Worm (Caenorhabditis elegans) whole organism, L4 larva: ENCODE results near the gene cdc-25.3.

Experiments
- D1046.2 ChIP-seq: fragments of 200-800 bp; sonication (Bioruptor generic); IDR thresholded peaks from 2 replicates; pipeline ENCODE4 v1.3.6; 2022; ENCODE audit warnings: missing genetic modification characterization, missing compliant biosample characterization
- F26F4.8 ChIP-seq: fragments of 200-800 bp; sonication (Bioruptor generic); conservative IDR thresholded peaks from 2 replicates; pipeline ENCODE4 v1.3.6; 2022; ENCODE audit warnings: missing genetic modification characterization, missing compliant biosample characterization
- daf-12 ChIP-seq: fragments of 150-350 bp; optimal IDR thresholded peaks from 2 replicates; lab custom pipeline; 2014; ENCODE audit warnings: missing biosample characterization, missing genetic modification reagents, missing genetic modification characterization
- duxl-1 ChIP-seq: sonication (generic microtip); optimal IDR thresholded peaks from 2 replicates; lab custom pipeline; 2016; ENCODE audit warnings: mild to moderate bottlenecking, missing genetic modification characterization, moderate library complexity, missing compliant biosample characterization; ENCODE audit not compliant: poor library complexity
- gei-8 ChIP-seq: fragments of 200-800 bp; sonication (Bioruptor generic); optimal IDR thresholded peaks from 2 replicates; lab custom pipeline; 2018; ENCODE audit warnings: mild to moderate bottlenecking, missing genetic modification characterization, missing compliant biosample characterization
- mes-2 ChIP-seq: sonication (generic microtip); optimal IDR thresholded peaks from 2 replicates; lab custom pipeline; 2016; ENCODE audit warnings: missing genotype, mild to moderate bottlenecking, missing genetic modification characterization, missing compliant biosample characterization; ENCODE audit not compliant: poor library complexity, severe bottlenecking
- nhr-76 ChIP-seq: fragments of 150-350 bp; optimal IDR thresholded peaks from 2 replicates; lab custom pipeline; 2014; ENCODE audit warnings: missing biosample characterization, missing genetic modification characterization
- php-3 ChIP-seq: fragments of 200-800 bp; sonication (Bioruptor generic); IDR thresholded peaks from 2 replicates; pipeline ENCODE4 v1.3.6; 2022; ENCODE audit warnings: missing genetic modification reagents, missing genetic modification characterization, missing compliant biosample characterization
- snpc-1.2 ChIP-seq: fragments of 200-800 bp; sonication (Bioruptor generic); IDR thresholded peaks from 2 replicates; pipeline ENCODE4 v1.3.6; 2022; ENCODE audit warnings: missing genetic modification reagents, missing genetic modification characterization, missing compliant biosample characterization
- snpc-4 ChIP-seq: fragments of 150-350 bp; optimal IDR thresholded peaks from 2 replicates; lab custom pipeline; 2014; ENCODE audit warnings: missing biosample characterization, missing genetic modification characterization
- spr-1 ChIP-seq: sonication (generic microtip); optimal IDR thresholded peaks from 2 replicates; lab custom pipeline; 2016; ENCODE audit warnings: mild to moderate bottlenecking, missing genetic modification characterization, missing compliant biosample characterization
- unc-130 ChIP-seq: sonication (generic microtip); optimal IDR thresholded peaks from 2 replicates; lab custom pipeline; 2016; ENCODE audit warnings: missing genetic modification reagents, missing genetic modification characterization, missing compliant biosample characterization
- unc-39 ChIP-seq: sonication (generic microtip); optimal IDR thresholded peaks from 2 replicates; lab custom pipeline; 2017; ENCODE audit warnings: missing biosample characterization, missing genetic modification characterization
- zip-11 ChIP-seq: fragments of 200-800 bp; sonication (Bioruptor generic); IDR thresholded peaks from 2 replicates; pipeline ENCODE4 v1.3.6; 2022; ENCODE audit warnings: missing genetic modification characterization, missing compliant biosample characterization

DNA sequence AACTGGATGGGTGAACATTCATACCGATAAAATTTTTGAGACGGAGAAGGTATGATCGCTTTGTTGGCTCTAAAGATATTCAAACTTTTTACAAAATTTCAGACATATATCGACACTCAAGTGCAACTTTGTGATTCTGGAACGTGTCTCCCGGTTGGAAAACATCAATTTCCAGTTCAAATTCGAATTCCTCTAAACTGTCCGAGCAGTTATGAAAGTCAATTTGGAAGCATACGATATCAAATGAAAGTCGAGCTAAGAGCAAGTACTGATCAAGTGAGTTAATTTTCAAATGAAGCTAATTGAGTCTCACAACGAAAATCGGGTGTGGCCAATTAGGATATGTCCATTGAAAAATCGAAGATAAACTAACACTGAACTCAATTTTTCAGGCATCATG is 16.6 kb upstream of the cdc-25.3 start:
- TF ChIP-seq daf-12 (tag; lab: Kevin White, UChicago) (no peak), spr-1 (tag; lab: Kevin White, UChicago) (no peak), F26F4.8 (no peak), zip-11 (GFP tag; lab: Robert Waterston, UW) (no peak), unc-39 (no peak), nhr-76 (tag; lab: Kevin White, UChicago) (no peak), php-3 (GFP tag; lab: Robert Waterston, UW) (no peak), duxl-1 (tag; lab: Kevin White, UChicago) (no peak), D1046.2 (GFP tag; lab: Robert Waterston, UW) (no peak), mes-2 (no peak), snpc-4 (tag; lab: Kevin White, UChicago) (no peak), gei-8 (GFP tag; lab: Kevin White, UChicago) (no peak), snpc-1.2 (no peak), unc-130 (GFP tag; lab: Kevin White, UChicago) (no peak)
